Worm (Caenorhabditis elegans): ENCODE data around the gene srh-98.

ce11 chrV:16235647-16236046 is at the start of gene srh-98:
- no peak for TF ChIP-seq nhr-77 (tag; optimal IDR thresholded peaks at IDR 0.05)
- no peak for TF ChIP-seq snpc-4 (tag; optimal IDR thresholded peaks at IDR 0.05)
- no peak for TF ChIP-seq ceh-82 (tag; optimal IDR thresholded peaks at IDR 0.05)
- TF ChIP-seq fos-1 (tag; optimal IDR thresholded peaks at IDR 0.05), result no peak
- TF ChIP-seq ets-5 (GFP tag; IDR thresholded peaks at IDR 0.05), result no peak
- no peak for TF ChIP-seq aly-2 (tag; optimal IDR thresholded peaks at IDR 0.05)
- TF ChIP-seq egl-13 (tag; optimal IDR thresholded peaks at IDR 0.05), result no peak
- TF ChIP-seq pqm-1 (tag; optimal IDR thresholded peaks at IDR 0.05), result no peak
- no peak for TF ChIP-seq dpl-1 (GFP tag; optimal IDR thresholded peaks at IDR 0.05)
- no peak for TF ChIP-seq hpl-2 (GFP tag; optimal IDR thresholded peaks at IDR 0.05)
- no peak for TF ChIP-seq lsy-2 (tag; optimal IDR thresholded peaks at IDR 0.05)

Data from whole organism, L1 larva.